Fruit fly (Drosophila melanogaster): ENCODE results near the gene CG14624.

The CG14624 gene

dm6 chrX:1172756-1173422 is 33.6 kb upstream of the CG14624 start (continued):
- TF ChIP-seq vvl (GFP tag; IDR thresholded peaks at IDR 0.05) (no peak), exex (tag; optimal IDR thresholded peaks at IDR 0.05) (peak; percentile 95), chinmo (GFP tag; IDR thresholded peaks at IDR 0.05; ENCODE audit: partially characterized antibody) (0 out of 4 replicates have a peak, but pooled peaks have one; percentile 30), H15 (GFP tag; IDR thresholded peaks at IDR 0.05) (no peak), NC2α (GFP tag; optimal IDR thresholded peaks at IDR 0.05) (no peak), mirr (GFP tag; optimal IDR thresholded peaks at IDR 0.05) (peak; percentile 88), CG8290 (GFP tag; optimal IDR thresholded peaks at IDR 0.05) (no peak), CG8290 (tag; optimal IDR thresholded peaks at IDR 0.05) (peak in 1 of 2 experiments; percentile 51), sug (tag; optimal IDR thresholded peaks at IDR 0.05) (peak; percentile 46), eve (GFP tag; optimal IDR thresholded peaks at IDR 0.05) (no peak), Doc3 (GFP tag; IDR thresholded peaks at IDR 0.05; ENCODE audit: partially characterized antibody) (no peak), grn (GFP tag; optimal IDR thresholded peaks at IDR 0.05) (peak; percentile 75)

- TF ChIP-seq lab (GFP tag; optimal IDR thresholded peaks at IDR 0.05) (peak; percentile 63), wek (GFP tag; optimal IDR thresholded peaks at IDR 0.05) (no peak)
Measured at dm6 chrX:1173564-1173963, 33.0 kb upstream of the CG14624 start.

- TF ChIP-seq sug (tag; optimal IDR thresholded peaks at IDR 0.05) (peak; percentile 47), CG10959 (GFP tag; IDR thresholded peaks at IDR 0.05) (no peak), btn (GFP tag; optimal IDR thresholded peaks at IDR 0.05) (no peak), CG1602 (GFP tag; optimal IDR thresholded peaks at IDR 0.05) (no peak), CG5180 (GFP tag; optimal IDR thresholded peaks at IDR 0.05) (no peak), ind (GFP tag; optimal IDR thresholded peaks at IDR 0.05) (no peak), CG9727 (GFP tag; optimal IDR thresholded peaks at IDR 0.05) (no peak), CG17829 (tag; optimal IDR thresholded peaks at IDR 0.05) (no peak), CG11398 (GFP tag; optimal IDR thresholded peaks at IDR 0.05) (no peak), exex (tag; optimal IDR thresholded peaks at IDR 0.05) (peak; percentile 90), Dll (GFP tag; IDR thresholded peaks at IDR 0.05; ENCODE audit: partially characterized antibody) (no peak), tin (GFP tag; optimal IDR thresholded peaks at IDR 0.05) (no peak), CG8944 (GFP tag; optimal IDR thresholded peaks at IDR 0.05) (no peak), Nf-YB (GFP tag; optimal IDR thresholded peaks at IDR 0.05) (no peak), Ada2b (GFP tag; IDR thresholded peaks at IDR 0.05) (no peak), Xbp1 (GFP tag; optimal IDR thresholded peaks at IDR 0.05) (no peak), CG14965 (GFP tag; optimal IDR thresholded peaks at IDR 0.05; ENCODE audit: borderline replicate concordance) (no peak), Hr51 (GFP tag; optimal IDR thresholded peaks at IDR 0.05) (no peak), mirr (GFP tag; optimal IDR thresholded peaks at IDR 0.05) (peak; percentile 27), sd (tag; optimal IDR thresholded peaks at IDR 0.05) (peak; percentile 75), Mes4 (GFP tag; optimal IDR thresholded peaks at IDR 0.05) (no peak), CG10431 (GFP tag; optimal IDR thresholded peaks at IDR 0.05) (no peak), CG9932 (GFP tag; IDR thresholded peaks at IDR 0.05) (no peak), sens (GFP tag) (no peak), ap (GFP tag; IDR thresholded peaks at IDR 0.05) (no peak), toy (GFP tag; IDR thresholded peaks at IDR 0.05) (no peak), Trl (optimal IDR thresholded peaks at IDR 0.05) (no peak), Trl (GFP tag; optimal IDR thresholded peaks at IDR 0.05) (no peak), CG34376 (GFP tag; optimal IDR thresholded peaks at IDR 0.05) (peak; percentile 47), Hmr (GFP tag; optimal IDR thresholded peaks at IDR 0.05) (no peak), nom (GFP tag; optimal IDR thresholded peaks at IDR 0.05) (no peak), CG31388 (GFP tag; optimal IDR thresholded peaks at IDR 0.05) (no peak), TFAM (GFP tag; optimal IDR thresholded peaks at IDR 0.05) (no peak), Myb (GFP tag; optimal IDR thresholded peaks at IDR 0.05) (no peak), bsh (GFP tag; optimal IDR thresholded peaks at IDR 0.05) (no peak), MTF-1 (GFP tag; optimal IDR thresholded peaks at IDR 0.05; ENCODE audit: borderline replicate concordance) (no peak)
Measured at dm6 chrX:1175993-1176392, 30.5 kb upstream of the CG14624 start, which contains the start of gene CG11384. Gene CG11384 (minus strand): TSS chrX:1176035.
